Worm (Caenorhabditis elegans): ENCODE results near the gene asm-3.

The asm-3 gene

ce11 chrIV:523595-523994 lies at the start of gene asm-3:
TSS of gene asm-3 (minus strand) at chrIV:523809.
- peak; percentile 89 for TF ChIP-seq nhr-80 (tag; optimal IDR thresholded peaks at IDR 0.05)
- no peak for TF ChIP-seq cebp-1 (GFP tag; IDR thresholded peaks at IDR 0.05)
- no peak for TF ChIP-seq cebp-1 (tag; optimal IDR thresholded peaks at IDR 0.05)
- TF ChIP-seq C17E4.6 (GFP tag; IDR thresholded peaks at IDR 0.05), result no peak
- no peak for TF ChIP-seq snpc-4 (GFP tag; optimal IDR thresholded peaks at IDR 0.05)
- no peak for TF ChIP-seq snpc-4 (tag; optimal IDR thresholded peaks at IDR 0.05)
- no peak for TF ChIP-seq hrde-1 (tag; optimal IDR thresholded peaks at IDR 0.05; ENCODE audit: borderline replicate concordance)
- TF ChIP-seq him-1 (tag; optimal IDR thresholded peaks at IDR 0.05), result no peak
- TF ChIP-seq nhr-120 (GFP tag; IDR thresholded peaks at IDR 0.05), result no peak

- no peak for TF ChIP-seq T07F8.4 (tag; optimal IDR thresholded peaks at IDR 0.05)
- TF ChIP-seq rpc-1 (optimal IDR thresholded peaks at IDR 0.05), result no peak
- TF ChIP-seq rpc-1 (tag; optimal IDR thresholded peaks at IDR 0.05), result no peak
- no peak for TF ChIP-seq nfya-2 (GFP tag; IDR thresholded peaks at IDR 0.05)
- no peak for TF ChIP-seq lin-35 (GFP tag; optimal IDR thresholded peaks at IDR 0.05)
- TF ChIP-seq xnd-1 (tag; optimal IDR thresholded peaks at IDR 0.05), result no peak
- TF ChIP-seq ztf-3 (GFP tag; optimal IDR thresholded peaks at IDR 0.05), result no peak
- no peak for TF ChIP-seq somi-1 (GFP tag; optimal IDR thresholded peaks at IDR 0.05)
- TF ChIP-seq nhr-80 (tag; optimal IDR thresholded peaks at IDR 0.05), result peak; percentile 10
- TF ChIP-seq mcd-1 (GFP tag; IDR thresholded peaks at IDR 0.05), result 0 out of 2 replicates have a peak, but pooled peaks have one; percentile 19
Observed at ce11 chrIV:572487-572886, 48.9 kb upstream of the asm-3 start, which contains the start of gene gex-2. TSS of gene gex-2 (plus strand) at chrIV:572769.

ce11 chrIV:570799-571300 lies 47.2 kb upstream of the asm-3 start, which contains the start of gene F56A11.5:
TSS of gene F56A11.5 (minus strand) at chrIV:570849.
- TF ChIP-seq ceh-40 (GFP tag; IDR thresholded peaks at IDR 0.05) (no peak), ekl-4 (GFP tag; IDR thresholded peaks at IDR 0.05) (no peak), zim-3 (tag; optimal IDR thresholded peaks at IDR 0.05) (no peak), rpc-1 (optimal IDR thresholded peaks at IDR 0.05) (no peak), rpc-1 (tag; optimal IDR thresholded peaks at IDR 0.05) (no peak), mel-28 (tag; optimal IDR thresholded peaks at IDR 0.05; ENCODE audit: borderline replicate concordance) (no peak), efl-1 (GFP tag; optimal IDR thresholded peaks at IDR 0.05) (peak; percentile 65), madf-8 (GFP tag; conservative IDR thresholded peaks at IDR 0.05) (peak; percentile 59), snpc-3.4 (tag; optimal IDR thresholded peaks at IDR 0.05) (no peak), ceh-79 (tag; optimal IDR thresholded peaks at IDR 0.05) (no peak), repo-1 (tag; optimal IDR thresholded peaks at IDR 0.05) (no peak), F55B11.4 (tag; optimal IDR thresholded peaks at IDR 0.05; ENCODE audit: borderline replicate concordance, insufficient read depth) (no peak), madf-3 (GFP tag; IDR thresholded peaks at IDR 0.05) (no peak), madf-6 (GFP tag; IDR thresholded peaks at IDR 0.05) (peak; percentile 78), nhr-80 (tag; optimal IDR thresholded peaks at IDR 0.05) (no peak)

ce11 chrIV:564000-564399 lies 40.4 kb upstream of the asm-3 start:
- no peak for TF ChIP-seq hrde-1 (tag; optimal IDR thresholded peaks at IDR 0.05; ENCODE audit: borderline replicate concordance)
- no peak for TF ChIP-seq attf-5 (GFP tag; optimal IDR thresholded peaks at IDR 0.05)
- no peak for TF ChIP-seq hlh-12 (tag; optimal IDR thresholded peaks at IDR 0.05)
- TF ChIP-seq F37B4.10 (GFP tag; IDR thresholded peaks at IDR 0.05), result no peak
- no peak for TF ChIP-seq Y79H2A.3 (GFP tag; conservative IDR thresholded peaks at IDR 0.05)
- no peak for TF ChIP-seq chd-7 (tag; optimal IDR thresholded peaks at IDR 0.05)
